Worm (Caenorhabditis elegans) whole organism, midembryonic: Measurements from ENCODE around the gene rsp-8.
"Not testable (repeated sequence)": the region's sequence is repeated elsewhere in the genome, so short reads cannot be mapped to it uniquely, and the experiment has no call there.

Experiments used
- T22C8.4 ChIP-seq: fragments of 200-800 bp; sonication (Bioruptor generic); IDR thresholded peaks from 2 replicates; pipeline ENCODE4 v1.3.6; 2022; ENCODE audit warnings: missing genetic modification characterization, missing compliant biosample characterization
- cog-1 ChIP-seq: sonication (generic microtip); optimal IDR thresholded peaks from 2 replicates; lab custom pipeline; 2016; ENCODE audit warnings: missing genetic modification characterization, missing compliant biosample characterization
- flt-1 ChIP-seq: fragments of 200-800 bp; sonication (Bioruptor generic); IDR thresholded peaks from 2 replicates; pipeline ENCODE4 v1.3.6; 2022; ENCODE audit warnings: missing genetic modification characterization, missing compliant biosample characterization
- klf-2 ChIP-seq: fragments of 200-800 bp; sonication (Bioruptor generic); conservative IDR thresholded peaks from 2 replicates; pipeline ENCODE4 v1.3.6; 2022; ENCODE audit warnings: missing genetic modification reagents, missing genetic modification characterization, missing compliant biosample characterization
- med-1 ChIP-seq: sonication (generic microtip); optimal IDR thresholded peaks from 2 replicates; lab custom pipeline; 2017; ENCODE audit warnings: missing genetic modification characterization, mild to moderate bottlenecking, missing compliant biosample characterization, antibody characterized with exemption, missing genetic modification reagents; ENCODE audit not compliant: insufficient read depth
- ref-1 ChIP-seq: fragments of 200-800 bp; sonication (Bioruptor generic); conservative IDR thresholded peaks from 2 replicates; pipeline ENCODE4 v1.3.6; 2022; ENCODE audit warnings: missing genetic modification reagents, missing genetic modification characterization, missing compliant biosample characterization
- tab-1 ChIP-seq: fragments of 200-800 bp; sonication (Bioruptor generic); IDR thresholded peaks from 2 replicates; pipeline ENCODE4 v1.3.6; 2022; ENCODE audit warnings: missing genetic modification characterization, missing compliant biosample characterization
- ztf-23 ChIP-seq: fragments of 200-800 bp; sonication (Bioruptor generic); IDR thresholded peaks from 2 replicates; pipeline ENCODE4 v1.3.6; 2022; ENCODE audit warnings: missing genetic modification reagents, missing genetic modification characterization, missing compliant biosample characterization
- ztf-29 ChIP-seq: fragments of 200-800 bp; sonication (Bioruptor generic); IDR thresholded peaks from 2 replicates; pipeline ENCODE4 v1.3.6; 2022; ENCODE audit warnings: missing genetic modification reagents, missing genetic modification characterization, missing compliant biosample characterization

The rsp-8 gene

ce11 chrIII:11826118-11826517 lies at the start of gene rsp-8:
rsp-8 (plus strand) TSS chrIII:11826418.
- TF ChIP-seq klf-2 (GFP tag; lab: Robert Waterston, UW) (no peak), ref-1 (no peak), tab-1 (GFP tag; lab: Robert Waterston, UW) (no peak), ztf-29 (no peak), med-1 (no peak), flt-1 (GFP tag; lab: Robert Waterston, UW) (no peak), cog-1 (tag; lab: Kevin White, UChicago) (no peak), T22C8.4 (GFP tag; lab: Robert Waterston, UW) (no peak), ztf-23 (GFP tag; lab: Robert Waterston, UW) (no peak)

- TF ChIP-seq T22C8.4 (GFP tag; lab: Robert Waterston, UW) = no peak
- TF ChIP-seq cog-1 (tag; lab: Kevin White, UChicago) = no peak
- TF ChIP-seq ref-1 = no peak
Observed at ce11 chrIII:11777321-11777720, 48.9 kb upstream of the rsp-8 start, which contains the start of gene mdt-21. mdt-21 (plus strand) TSS chrIII:11777621.

- no peak for TF ChIP-seq klf-2 (GFP tag; lab: Robert Waterston, UW)
- no peak for TF ChIP-seq med-1
- no peak for TF ChIP-seq ref-1
- no peak for TF ChIP-seq tab-1 (GFP tag; lab: Robert Waterston, UW)
- no peak for TF ChIP-seq ztf-23 (GFP tag; lab: Robert Waterston, UW)
Observed at ce11 chrIII:11780183-11780664, 46.0 kb upstream of the rsp-8 start, which contains the start of gene C24H11.5. C24H11.5 (plus strand) TSS chrIII:11780233.

- no peak for TF ChIP-seq flt-1 (GFP tag; lab: Robert Waterston, UW)
- no peak for TF ChIP-seq tab-1 (GFP tag; lab: Robert Waterston, UW)
- TF ChIP-seq ztf-23 (GFP tag; lab: Robert Waterston, UW) = no peak
- no peak for TF ChIP-seq cog-1 (tag; lab: Kevin White, UChicago)
- no peak for TF ChIP-seq klf-2 (GFP tag; lab: Robert Waterston, UW)
- TF ChIP-seq T22C8.4 (GFP tag; lab: Robert Waterston, UW) = no peak
- no peak for TF ChIP-seq ztf-29
- TF ChIP-seq ref-1 = no peak
Observed at ce11 chrIII:11781800-11782199, 44.4 kb upstream of the rsp-8 start, which contains the start of gene srd-74. srd-74 (plus strand) TSS chrIII:11782100.

ce11 chrIII:11785961-11786360 lies 40.3 kb upstream of the rsp-8 start, which contains the start of gene tbx-38:
tbx-38 (minus strand) TSS chrIII:11786061.
- TF ChIP-seq T22C8.4 (GFP tag; lab: Robert Waterston, UW) (no peak), ref-1 (no peak), flt-1 (GFP tag; lab: Robert Waterston, UW) (no peak)

DNA sequence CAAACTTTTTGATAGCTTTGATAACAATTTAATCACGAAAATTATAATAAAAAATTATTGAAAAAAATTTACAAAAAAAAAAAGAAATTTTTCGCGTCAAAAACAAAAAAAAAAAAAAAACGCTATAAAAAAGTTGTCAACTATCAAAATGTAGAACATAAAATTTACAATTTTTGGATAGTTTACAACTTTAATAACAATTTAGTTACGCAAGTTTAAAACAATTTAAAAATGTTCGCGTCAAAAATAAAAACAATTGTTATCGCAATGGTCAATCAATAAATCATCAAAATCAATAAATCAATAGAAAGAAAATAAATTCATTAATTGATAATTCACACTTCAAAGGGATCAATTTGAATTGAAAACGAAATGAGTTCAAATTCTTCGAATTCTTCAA lies 38.8 kb upstream of the rsp-8 start, which contains the start of gene C24H11.1:
Gene C24H11.1, plus strand, starts transcription at position 301 of the 400 bp plus-strand sequence.
- TF ChIP-seq med-1; klf-2 (GFP tag; lab: Robert Waterston, UW); cog-1 (tag; lab: Kevin White, UChicago): not testable (repeated sequence)

DNA sequence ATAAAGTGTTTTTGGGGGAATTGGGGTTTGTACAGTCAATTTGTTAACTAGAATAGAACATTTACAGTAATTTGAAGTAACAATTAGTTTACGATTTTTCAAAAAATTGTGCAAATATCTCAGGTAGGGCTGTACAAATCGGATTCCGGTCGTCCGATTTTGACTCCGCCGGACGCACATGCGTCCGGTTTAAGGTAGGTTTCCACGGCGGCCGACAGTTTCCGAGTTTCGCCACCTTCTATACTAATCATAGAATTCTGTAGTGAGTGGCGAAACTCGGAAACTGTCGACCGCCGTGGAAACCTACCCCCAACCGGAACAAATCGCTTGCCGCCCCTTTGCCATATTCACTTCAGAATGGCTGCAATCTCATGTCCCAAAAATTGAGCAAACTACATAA lies 36.7 kb upstream of the rsp-8 start:
- TF ChIP-seq ref-1 = no peak

DNA sequence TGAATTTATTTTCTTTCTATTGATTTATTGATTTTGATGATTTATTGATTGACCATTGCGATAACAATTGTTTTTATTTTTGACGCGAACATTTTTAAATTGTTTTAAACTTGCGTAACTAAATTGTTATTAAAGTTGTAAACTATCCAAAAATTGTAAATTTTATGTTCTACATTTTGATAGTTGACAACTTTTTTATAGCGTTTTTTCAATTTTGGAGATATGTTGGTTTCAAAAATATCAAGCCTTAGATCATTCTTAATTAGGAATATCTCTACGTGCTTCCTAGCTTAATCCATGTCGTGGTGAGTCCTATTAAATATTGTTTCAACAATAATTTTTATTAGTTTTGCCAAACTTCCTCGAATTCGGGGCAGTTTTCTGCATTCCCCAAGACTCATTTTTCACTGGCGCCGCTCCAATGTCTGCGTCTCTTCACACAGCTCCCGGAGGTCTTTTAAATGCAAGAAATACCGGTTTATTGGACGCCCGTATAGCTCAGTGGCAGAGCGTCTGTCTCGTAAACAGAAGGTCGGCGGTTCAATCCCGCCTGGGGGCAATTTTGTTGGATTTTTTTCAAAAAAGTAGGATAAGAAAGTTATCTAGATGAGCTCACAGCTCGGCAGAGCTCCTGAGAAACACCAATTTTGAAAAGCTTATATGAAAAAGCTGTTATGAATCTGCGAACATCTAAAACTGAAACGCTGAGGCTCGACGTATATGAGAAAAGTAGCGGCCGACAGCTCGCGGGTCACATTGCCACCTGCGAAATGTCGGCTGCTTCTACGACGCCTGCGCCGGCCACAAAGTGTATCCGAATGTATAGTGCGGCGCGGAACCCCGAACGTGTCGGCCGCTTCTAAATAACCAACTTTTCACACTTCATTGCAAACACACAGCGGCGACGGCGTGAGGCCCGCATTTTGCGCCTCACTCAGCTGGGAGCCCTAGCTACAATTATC lies 33.6 kb upstream of the rsp-8 start, which contains the start of gene C24H11.2:
Gene C24H11.2, minus strand, starts transcription at position 51 of the 962 bp plus-strand sequence.
- peak; percentile 73 for TF ChIP-seq flt-1 (GFP tag; lab: Robert Waterston, UW)
- peak; percentile 76 for TF ChIP-seq klf-2 (GFP tag; lab: Robert Waterston, UW)
- TF ChIP-seq tab-1 (GFP tag; lab: Robert Waterston, UW) = peak; percentile 69; the same call in 1 of the 2 replicates
- TF ChIP-seq ztf-23 (GFP tag; lab: Robert Waterston, UW) = peak; percentile 71; the same call in 1 of the 2 replicates
- peak; percentile 4 for TF ChIP-seq cog-1 (tag; lab: Kevin White, UChicago)
- peak; percentile 35; the same call in 1 of the 2 replicates for TF ChIP-seq T22C8.4 (GFP tag; lab: Robert Waterston, UW)

DNA sequence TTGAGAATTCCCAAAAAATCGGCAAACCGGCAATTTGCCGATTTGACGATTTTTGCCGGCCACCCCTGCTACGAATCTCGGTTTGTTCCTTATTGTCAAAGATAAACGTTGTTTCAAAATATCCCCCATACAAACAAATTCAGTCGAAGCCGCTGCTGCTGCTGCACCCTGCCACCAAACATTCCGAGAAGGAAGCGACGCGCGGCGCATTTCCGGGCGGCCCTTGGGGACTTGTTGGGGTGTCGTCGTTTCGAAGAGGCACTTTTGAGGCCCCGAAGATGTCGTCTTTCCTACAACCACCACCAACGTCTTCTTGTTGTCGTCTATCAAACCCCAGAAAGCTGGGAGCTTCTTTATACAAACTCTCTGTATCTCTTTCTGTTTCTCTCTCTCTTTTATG lies 31.8 kb upstream of the rsp-8 start:
- TF ChIP-seq med-1 (no peak), tab-1 (GFP tag; lab: Robert Waterston, UW) (no peak), ztf-23 (GFP tag; lab: Robert Waterston, UW) (no peak), ztf-29 (no peak), ref-1 (no peak), klf-2 (GFP tag; lab: Robert Waterston, UW) (no peak), flt-1 (GFP tag; lab: Robert Waterston, UW) (no peak), cog-1 (tag; lab: Kevin White, UChicago) (no peak), T22C8.4 (GFP tag; lab: Robert Waterston, UW) (no peak)

DNA sequence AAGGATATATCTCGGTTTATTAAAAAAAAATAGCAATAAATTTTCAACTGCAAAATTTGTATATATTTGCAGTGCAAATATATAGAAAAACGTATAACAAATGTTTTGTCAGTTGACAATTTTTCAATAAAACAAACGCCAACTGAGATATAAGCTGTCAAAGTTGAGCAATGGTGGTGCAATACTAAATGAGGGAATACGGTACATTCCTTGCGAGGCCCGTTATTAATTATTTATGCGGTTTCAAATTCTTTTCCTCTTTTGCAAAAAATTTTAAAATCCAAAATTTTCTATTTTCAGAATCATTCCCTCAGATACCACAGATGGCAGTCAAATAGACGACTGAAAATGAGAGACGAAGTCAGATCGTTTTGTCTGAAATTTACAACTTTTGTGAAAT lies 30.8 kb upstream of the rsp-8 start, which contains the start of gene twk-39:
Gene twk-39, plus strand, starts transcription at position 301 of the 400 bp plus-strand sequence.
- TF ChIP-seq klf-2 (GFP tag; lab: Robert Waterston, UW) = no peak
- TF ChIP-seq cog-1 (tag; lab: Kevin White, UChicago) = no peak
- no peak for TF ChIP-seq flt-1 (GFP tag; lab: Robert Waterston, UW)
- TF ChIP-seq ztf-29 = no peak
- TF ChIP-seq ref-1 = no peak
- no peak for TF ChIP-seq T22C8.4 (GFP tag; lab: Robert Waterston, UW)
- TF ChIP-seq ztf-23 (GFP tag; lab: Robert Waterston, UW) = no peak
- no peak for TF ChIP-seq tab-1 (GFP tag; lab: Robert Waterston, UW)
- TF ChIP-seq med-1 = no peak
